Comparison of ENCODE assay signal across 3 worm cellular contexts in genomic region chrX:7334302-7334724, ce11.
TF ChIP-seq lines count a peak whose summit lies in the region.

TSS of gene epg-7 (plus strand) at chrX:7334714.

TF ChIP-seq in whole organism, L1 larva, 84 proteins besides CTCF, POLR2A, EP300 and RAD21 (continued from another document and continues in another):
- TF ChIP-seq lin-15B (tag; optimal IDR thresholded peaks at IDR 0.05; lab: Kevin White, UChicago), result peak; percentile 64
- TF ChIP-seq snpc-4 (tag; optimal IDR thresholded peaks at IDR 0.05; lab: Kevin White, UChicago), result peak; percentile 65
- TF ChIP-seq aha-1 (tag; optimal IDR thresholded peaks at IDR 0.05; lab: Kevin White, UChicago), result peak; percentile 63
- peak; percentile 97 for TF ChIP-seq nhr-47 (tag; optimal IDR thresholded peaks at IDR 0.05; lab: Kevin White, UChicago)
- TF ChIP-seq ces-1 (GFP tag; optimal IDR thresholded peaks at IDR 0.05; lab: Kevin White, UChicago), result no peak
- no peak for TF ChIP-seq nhr-28 (tag; optimal IDR thresholded peaks at IDR 0.05; lab: Kevin White, UChicago)
- peak; percentile 77 to 91 (median 88) for TF ChIP-seq ceh-82 (tag; optimal IDR thresholded peaks at IDR 0.05; lab: Kevin White, UChicago)
- TF ChIP-seq C16A3.4 (tag; optimal IDR thresholded peaks at IDR 0.05; lab: Kevin White, UChicago), result peak; percentile 93
- no peak for TF ChIP-seq sptf-1 (tag; optimal IDR thresholded peaks at IDR 0.05; lab: Kevin White, UChicago)
- no peak for TF ChIP-seq ceh-63 (GFP tag; optimal IDR thresholded peaks at IDR 0.05; lab: Kevin White, UChicago)
- TF ChIP-seq ztf-11 (tag; optimal IDR thresholded peaks at IDR 0.05; lab: Kevin White, UChicago), result peak in 1 of 2 experiments; percentile 89
- peak; percentile 4 for TF ChIP-seq efl-3 (GFP tag; optimal IDR thresholded peaks at IDR 0.05; lab: Kevin White, UChicago)
- TF ChIP-seq unc-98 (GFP tag; IDR thresholded peaks at IDR 0.05; lab: Robert Waterston, UW), result peak; percentile 31; the same call in 1 of the 2 replicates
- peak; percentile 94 for TF ChIP-seq F16B12.6 (tag; optimal IDR thresholded peaks at IDR 0.05; lab: Kevin White, UChicago)
- TF ChIP-seq mdl-1 (tag; optimal IDR thresholded peaks at IDR 0.05; lab: Kevin White, UChicago), result peak; percentile 93 to 98
- TF ChIP-seq lin-13 (GFP tag; optimal IDR thresholded peaks at IDR 0.05; lab: Kevin White, UChicago), result peak; percentile 94
- peak; percentile 86 for TF ChIP-seq fos-1 (tag; optimal IDR thresholded peaks at IDR 0.05; lab: Kevin White, UChicago)
- TF ChIP-seq rnt-1 (tag; optimal IDR thresholded peaks at IDR 0.05; lab: Kevin White, UChicago), result peak; percentile 94
- TF ChIP-seq isw-1 (GFP tag; IDR thresholded peaks at IDR 0.05; lab: Robert Waterston, UW), result peak; percentile 90
- peak in 3 of 6 experiments; percentile 7 to 88 (median 86) for TF ChIP-seq elt-3 (tag; optimal IDR thresholded peaks at IDR 0.05; lab: Kevin White, UChicago)
- peak; percentile 95 for TF ChIP-seq ceh-8 (GFP tag; optimal IDR thresholded peaks at IDR 0.05; lab: Kevin White, UChicago)
- TF ChIP-seq pag-3 (tag; optimal IDR thresholded peaks at IDR 0.05; lab: Kevin White, UChicago; ENCODE audit: borderline replicate concordance, insufficient read depth), result no peak
- TF ChIP-seq nhr-84 (tag; optimal IDR thresholded peaks at IDR 0.05; lab: Kevin White, UChicago), result no peak
- peak; percentile 99 for TF ChIP-seq nhr-71 (tag; optimal IDR thresholded peaks at IDR 0.05; lab: Kevin White, UChicago)
- no peak for TF ChIP-seq hlh-17 (GFP tag; optimal IDR thresholded peaks at IDR 0.05; lab: Kevin White, UChicago; ENCODE audit: borderline replicate concordance)
- TF ChIP-seq hlh-4 (tag; optimal IDR thresholded peaks at IDR 0.05; lab: Kevin White, UChicago), result no peak
- peak; percentile 98 for TF ChIP-seq fkh-8 (tag; optimal IDR thresholded peaks at IDR 0.05; lab: Kevin White, UChicago)
- peak; percentile 95 for TF ChIP-seq nhr-19 (GFP tag; conservative IDR thresholded peaks at IDR 0.05; lab: Robert Waterston, UW)
- peak; percentile 99 for TF ChIP-seq dsc-1 (tag; optimal IDR thresholded peaks at IDR 0.05; lab: Kevin White, UChicago)
- peak; percentile 83 for TF ChIP-seq pax-3 (tag; optimal IDR thresholded peaks at IDR 0.05; lab: Kevin White, UChicago)
- TF ChIP-seq fkh-10 (GFP tag; optimal IDR thresholded peaks at IDR 0.05; lab: Kevin White, UChicago), result peak; percentile 88
- peak; percentile 98 for TF ChIP-seq swsn-7 (tag; optimal IDR thresholded peaks at IDR 0.05; lab: Kevin White, UChicago)
- TF ChIP-seq zag-1 (tag; optimal IDR thresholded peaks at IDR 0.05; lab: Kevin White, UChicago), result peak; percentile 90
- no peak for TF ChIP-seq Y116A8C.19 (tag; optimal IDR thresholded peaks at IDR 0.05; lab: Kevin White, UChicago; ENCODE audit: borderline replicate concordance)
- TF ChIP-seq grh-1 (GFP tag; IDR thresholded peaks at IDR 0.05; lab: Robert Waterston, UW), result peak; percentile 89
- no peak for TF ChIP-seq vab-15 (tag; optimal IDR thresholded peaks at IDR 0.05; lab: Kevin White, UChicago)
- TF ChIP-seq sup-37 (GFP tag; optimal IDR thresholded peaks at IDR 0.05; lab: Kevin White, UChicago), result peak; percentile 88
- TF ChIP-seq C34B4.2 (tag; optimal IDR thresholded peaks at IDR 0.05; lab: Kevin White, UChicago), result no peak
- TF ChIP-seq snu-23 (GFP tag; optimal IDR thresholded peaks at IDR 0.05; lab: Kevin White, UChicago), result peak; percentile 99
- TF ChIP-seq unc-62 (GFP tag; optimal IDR thresholded peaks at IDR 0.05; lab: Kevin White, UChicago), result no peak
- peak; percentile 84 for TF ChIP-seq zip-4 (GFP tag; optimal IDR thresholded peaks at IDR 0.05; lab: Kevin White, UChicago)
- TF ChIP-seq mab-9 (GFP tag; IDR thresholded peaks at IDR 0.05; lab: Robert Waterston, UW), result peak; percentile 88
- peak; percentile 87 for TF ChIP-seq lin-39 (tag; optimal IDR thresholded peaks at IDR 0.05; lab: Kevin White, UChicago)

TF ChIP-seq in whole organism, L3 larva, 47 proteins besides CTCF, POLR2A, EP300 and RAD21 (continued from another document):
- TF ChIP-seq nhr-67 (tag; optimal IDR thresholded peaks at IDR 0.05; lab: Kevin White, UChicago) (no peak), tbx-2 (tag; optimal IDR thresholded peaks at IDR 0.05; lab: Kevin White, UChicago) (peak; percentile 91), nhr-76 (tag; optimal IDR thresholded peaks at IDR 0.05; lab: Kevin White, UChicago) (peak; percentile 60), mml-1 (tag; optimal IDR thresholded peaks at IDR 0.05; lab: Kevin White, UChicago) (peak; percentile 82), nhr-23 (tag; optimal IDR thresholded peaks at IDR 0.05; lab: Kevin White, UChicago) (peak; percentile 98), ceh-28 (tag; optimal IDR thresholded peaks at IDR 0.05; lab: Kevin White, UChicago) (peak; percentile 83), elt-2 (tag; optimal IDR thresholded peaks at IDR 0.05; lab: Kevin White, UChicago) (peak; percentile 85), nhr-28 (tag; optimal IDR thresholded peaks at IDR 0.05; lab: Kevin White, UChicago) (no peak), fkh-10 (GFP tag; optimal IDR thresholded peaks at IDR 0.05; lab: Kevin White, UChicago) (peak; percentile 3), aly-2 (tag; optimal IDR thresholded peaks at IDR 0.05; lab: Kevin White, UChicago) (no peak), eor-1 (tag; optimal IDR thresholded peaks at IDR 0.05; lab: Kevin White, UChicago) (no peak), nhr-77 (tag; optimal IDR thresholded peaks at IDR 0.05; lab: Kevin White, UChicago) (no peak), nfya-1 (tag; optimal IDR thresholded peaks at IDR 0.05; lab: Kevin White, UChicago; ENCODE audit: insufficient read depth) (peak; percentile 95), lin-15B (tag; optimal IDR thresholded peaks at IDR 0.05; lab: Kevin White, UChicago) (peak; percentile 79), ceh-16 (tag; optimal IDR thresholded peaks at IDR 0.05; lab: Kevin White, UChicago) (no peak), ama-1 (optimal IDR thresholded peaks at IDR 0.05; lab: Kevin White, UChicago) (peak; percentile 57), elt-3 (tag; optimal IDR thresholded peaks at IDR 0.05; lab: Kevin White, UChicago) (peak in 1 of 3 experiments; percentile 69), nhr-25 (tag; optimal IDR thresholded peaks at IDR 0.05; lab: Kevin White, UChicago) (peak; percentile 96), daf-12 (tag; optimal IDR thresholded peaks at IDR 0.05; lab: Kevin White, UChicago) (no peak), snpc-4 (tag; optimal IDR thresholded peaks at IDR 0.05; lab: Kevin White, UChicago) (peak; percentile 66), hmg-11 (tag; optimal IDR thresholded peaks at IDR 0.05; lab: Kevin White, UChicago) (peak; percentile 100), elt-1 (tag; optimal IDR thresholded peaks at IDR 0.05; lab: Kevin White, UChicago) (peak; percentile 75), lsy-12 (tag; optimal IDR thresholded peaks at IDR 0.05; lab: Kevin White, UChicago) (peak; percentile 90), nhr-11 (tag; optimal IDR thresholded peaks at IDR 0.05; lab: Kevin White, UChicago) (peak; percentile 82), R02D3.7 (tag; optimal IDR thresholded peaks at IDR 0.05; lab: Kevin White, UChicago) (peak; percentile 63), fkh-2 (tag; optimal IDR thresholded peaks at IDR 0.05; lab: Kevin White, UChicago) (no peak), ztf-4 (tag; optimal IDR thresholded peaks at IDR 0.05; lab: Kevin White, UChicago) (peak; percentile 72), zag-1 (tag; optimal IDR thresholded peaks at IDR 0.05; lab: Kevin White, UChicago) (peak; percentile 15)

TF ChIP-seq in whole organism, young adult, 124 proteins besides CTCF, POLR2A, EP300 and RAD21 (continued from another document):
- TF ChIP-seq lir-1 (GFP tag; conservative IDR thresholded peaks at IDR 0.05; lab: Robert Waterston, UW), result peak; percentile 91
- TF ChIP-seq F22D6.2 (tag; optimal IDR thresholded peaks at IDR 0.05; lab: Kevin White, UChicago), result peak; percentile 60
- TF ChIP-seq unc-62 (GFP tag; optimal IDR thresholded peaks at IDR 0.05; lab: Kevin White, UChicago), result no peak
- no peak for TF ChIP-seq nfya-2 (GFP tag; IDR thresholded peaks at IDR 0.05; lab: Robert Waterston, UW)
- no peak for TF ChIP-seq sptf-2 (GFP tag; optimal IDR thresholded peaks at IDR 0.05; lab: Kevin White, UChicago)
- peak; percentile 94 for TF ChIP-seq attf-5 (GFP tag; optimal IDR thresholded peaks at IDR 0.05; lab: Kevin White, UChicago)
- TF ChIP-seq K11D2.4 (GFP tag; IDR thresholded peaks at IDR 0.05; lab: Robert Waterston, UW), result peak; percentile 84
- peak; percentile 86 for TF ChIP-seq gei-17 (GFP tag; optimal IDR thresholded peaks at IDR 0.05; lab: Kevin White, UChicago)
- peak; percentile 92 for TF ChIP-seq ceh-27 (GFP tag; optimal IDR thresholded peaks at IDR 0.05; lab: Kevin White, UChicago)
- peak; percentile 90 for TF ChIP-seq nhr-80 (tag; optimal IDR thresholded peaks at IDR 0.05; lab: Kevin White, UChicago)
- peak; percentile 61 for TF ChIP-seq repo-1 (tag; optimal IDR thresholded peaks at IDR 0.05; lab: Kevin White, UChicago)
- TF ChIP-seq ztf-18 (tag; optimal IDR thresholded peaks at IDR 0.05; lab: Kevin White, UChicago), result peak; percentile 57
- no peak for TF ChIP-seq ccch-3 (GFP tag; optimal IDR thresholded peaks at IDR 0.05; lab: Kevin White, UChicago)
- peak in 1 of 3 experiments; percentile 85 for TF ChIP-seq lin-35 (GFP tag; optimal IDR thresholded peaks at IDR 0.05; lab: Kevin White, UChicago)
- peak; percentile 85 for TF ChIP-seq athp-1 (tag; optimal IDR thresholded peaks at IDR 0.05; lab: Kevin White, UChicago)
- peak; percentile 91 for TF ChIP-seq dox-1 (GFP tag; IDR thresholded peaks at IDR 0.05; lab: Robert Waterston, UW)
- peak; percentile 78 for TF ChIP-seq ztf-22 (GFP tag; optimal IDR thresholded peaks at IDR 0.05; lab: Kevin White, UChicago)
- peak; percentile 80 for TF ChIP-seq ekl-4 (GFP tag; IDR thresholded peaks at IDR 0.05; lab: Robert Waterston, UW)
- peak; percentile 98 for TF ChIP-seq zfh-2 (GFP tag; conservative IDR thresholded peaks at IDR 0.05; lab: Robert Waterston, UW)
- peak; percentile 87 for TF ChIP-seq C06A6.2 (GFP tag; conservative IDR thresholded peaks at IDR 0.05; lab: Robert Waterston, UW)
- TF ChIP-seq lin-40 (tag; optimal IDR thresholded peaks at IDR 0.05; lab: Kevin White, UChicago), result peak; percentile 96
- TF ChIP-seq lsl-1 (GFP tag; optimal IDR thresholded peaks at IDR 0.05; lab: Kevin White, UChicago), result no peak
- peak; percentile 2 for TF ChIP-seq snpc-3.4 (tag; optimal IDR thresholded peaks at IDR 0.05; lab: Kevin White, UChicago)
- peak; percentile 78 for TF ChIP-seq akir-1 (GFP tag; optimal IDR thresholded peaks at IDR 0.05; lab: Kevin White, UChicago)
- no peak for TF ChIP-seq hrde-1 (tag; optimal IDR thresholded peaks at IDR 0.05; lab: Kevin White, UChicago; ENCODE audit: borderline replicate concordance)
- no peak for TF ChIP-seq sea-2 (GFP tag; IDR thresholded peaks at IDR 0.05; lab: Robert Waterston, UW)
- TF ChIP-seq B0035.1 (tag; optimal IDR thresholded peaks at IDR 0.05; lab: Kevin White, UChicago), result no peak
- TF ChIP-seq ceh-79 (tag; optimal IDR thresholded peaks at IDR 0.05; lab: Kevin White, UChicago), result no peak
- TF ChIP-seq tbp1 (GFP tag; optimal IDR thresholded peaks at IDR 0.05; lab: Kevin White, UChicago), result peak; percentile 66
- TF ChIP-seq somi-1 (GFP tag; optimal IDR thresholded peaks at IDR 0.05; lab: Kevin White, UChicago), result peak; percentile 81
- peak; percentile 86 for TF ChIP-seq ets-4 (GFP tag; optimal IDR thresholded peaks at IDR 0.05; lab: Kevin White, UChicago)
- peak; percentile 86 for TF ChIP-seq Y53G8AR.9 (GFP tag; conservative IDR thresholded peaks at IDR 0.05; lab: Robert Waterston, UW)
- peak; percentile 90 for TF ChIP-seq pha-4 (tag; optimal IDR thresholded peaks at IDR 0.05; lab: Kevin White, UChicago)
- no peak for TF ChIP-seq mes-4 (tag; optimal IDR thresholded peaks at IDR 0.05; lab: Kevin White, UChicago)
- TF ChIP-seq let-607 (tag; optimal IDR thresholded peaks at IDR 0.05; lab: Kevin White, UChicago), result peak; percentile 50 to 79
- no peak for TF ChIP-seq T07F8.4 (tag; optimal IDR thresholded peaks at IDR 0.05; lab: Kevin White, UChicago)
- peak; percentile 93 for TF ChIP-seq nfyb-1 (GFP tag; IDR thresholded peaks at IDR 0.05; lab: Robert Waterston, UW)
- TF ChIP-seq Y56A3A.18 (GFP tag; IDR thresholded peaks at IDR 0.05; lab: Robert Waterston, UW), result 0 out of 2 replicates have a peak, but pooled peaks have one; percentile 51
- peak; percentile 45 for TF ChIP-seq ztf-3 (GFP tag; optimal IDR thresholded peaks at IDR 0.05; lab: Kevin White, UChicago)
- 0 out of 2 replicates have a peak, but pooled peaks have one; percentile 60 for TF ChIP-seq cebp-2 (GFP tag; IDR thresholded peaks at IDR 0.05; lab: Robert Waterston, UW)
- TF ChIP-seq F57C9.4 (tag; optimal IDR thresholded peaks at IDR 0.05; lab: Kevin White, UChicago), result no peak
- 0 out of 2 replicates have a peak, but pooled peaks have one; percentile 26 for TF ChIP-seq ztf-25 (GFP tag; IDR thresholded peaks at IDR 0.05; lab: Robert Waterston, UW)
